Fruit fly (Drosophila melanogaster) whole organism, embryonic: Measurements from ENCODE around the gene Mgat4a.

Experiments used
- Bdp1 ChIP-seq: fragments of 200-800 bp; sonication (Bioruptor generic); optimal IDR thresholded peaks from 3 replicates; lab custom pipeline; 2016; ENCODE audit warnings: missing biosample characterization, missing genetic modification characterization
- CG10431 ChIP-seq: fragments of 200-800 bp; sonication (Bioruptor generic); optimal IDR thresholded peaks from 3 replicates; lab custom pipeline; 2018; ENCODE audit warnings: missing biosample characterization, mild to moderate bottlenecking, missing genetic modification characterization
- CG10959 ChIP-seq: fragments of 200-800 bp; sonication (Bioruptor generic); IDR thresholded peaks from 2 replicates; pipeline ENCODE4 v1.3.6; 2022; ENCODE audit warnings: missing biosample characterization, missing genetic modification characterization
- CG10979 ChIP-seq: fragments of 200-800 bp; sonication (Bioruptor generic); optimal IDR thresholded peaks from 2 replicates; lab custom pipeline; 2018; ENCODE audit warnings: missing biosample characterization, mild to moderate bottlenecking, missing genetic modification characterization, moderate library complexity
- CG13775 ChIP-seq: fragments of 200-800 bp; sonication (Bioruptor generic); optimal IDR thresholded peaks from 3 replicates; lab custom pipeline; 2017; ENCODE audit warnings: missing biosample characterization, mild to moderate bottlenecking, missing genetic modification characterization
- CG14860 ChIP-seq: fragments of 200-800 bp; sonication (Bioruptor generic); IDR thresholded peaks from 3 replicates; pipeline ENCODE4 v1.3.6; 2022; ENCODE audit warnings: missing biosample characterization, missing genetic modification characterization; ENCODE audit not compliant: partially characterized antibody
- CG17802 ChIP-seq: fragments of 200-800 bp; sonication (Bioruptor generic); optimal IDR thresholded peaks from 2 replicates; lab custom pipeline; 2018; ENCODE audit warnings: missing biosample characterization, mild to moderate bottlenecking, missing genetic modification characterization, moderate library complexity
- CG2116 ChIP-seq: fragments of 200-800 bp; sonication (Bioruptor generic); optimal IDR thresholded peaks from 3 replicates; lab custom pipeline; 2018; ENCODE audit warnings: missing biosample characterization, mild to moderate bottlenecking, missing genetic modification characterization
- CG2120 ChIP-seq: fragments of 200-800 bp; sonication (Bioruptor generic); optimal IDR thresholded peaks from 3 replicates; lab custom pipeline; 2016; ENCODE audit warnings: missing biosample characterization, missing genetic modification characterization
- CG34422 ChIP-seq: fragments of 200-800 bp; sonication (Bioruptor generic); IDR thresholded peaks from 3 replicates; pipeline ENCODE4 v1.3.6; 2022; ENCODE audit warnings: missing biosample characterization, missing genetic modification characterization
- CG43689 ChIP-seq: fragments of 200-800 bp; sonication (Bioruptor generic); IDR thresholded peaks from 2 replicates; pipeline ENCODE4 v1.3.6; 2022; ENCODE audit warnings: missing biosample characterization, missing genetic modification characterization
- CG5180 ChIP-seq: fragments of 200-800 bp; sonication (Bioruptor generic); optimal IDR thresholded peaks from 3 replicates; lab custom pipeline; 2017; ENCODE audit warnings: missing biosample characterization, missing genetic modification characterization, mild to moderate bottlenecking, moderate library complexity, missing genetic modification reagents
- CG6683 ChIP-seq: fragments of 200-800 bp; sonication (Bioruptor generic); optimal IDR thresholded peaks from 2 replicates; lab custom pipeline; 2017; ENCODE audit warnings: missing biosample characterization, mild to moderate bottlenecking, missing genetic modification characterization, missing genetic modification reagents
- CG6854 ChIP-seq: fragments of 200-800 bp; sonication (Bioruptor generic); optimal IDR thresholded peaks from 3 replicates; lab custom pipeline; 2017; ENCODE audit warnings: missing biosample characterization, mild to moderate bottlenecking, missing genetic modification characterization
- CG7987 ChIP-seq: fragments of 200-800 bp; sonication (Bioruptor generic); optimal IDR thresholded peaks from 2 replicates; lab custom pipeline; 2018; ENCODE audit warnings: missing biosample characterization, mild to moderate bottlenecking, missing genetic modification characterization, moderate library complexity
- CG8924 ChIP-seq: fragments of 200-800 bp; optimal IDR thresholded peaks from 3 replicates; lab custom pipeline; 2019; ENCODE audit warnings: missing biosample characterization, mild to moderate bottlenecking, missing genetic modification characterization, moderate library complexity
- CG8944 ChIP-seq: fragments of 200-800 bp; sonication (Bioruptor generic); optimal IDR thresholded peaks from 3 replicates; lab custom pipeline; 2016; ENCODE audit warnings: missing biosample characterization, missing genetic modification characterization
- Camta ChIP-seq: fragments of 200-800 bp; sonication (Bioruptor generic); optimal IDR thresholded peaks from 2 replicates; lab custom pipeline; 2016; ENCODE audit warnings: missing biosample characterization, missing genetic modification characterization
- CkIIα-i1 ChIP-seq: fragments of 200-800 bp; sonication (Bioruptor generic); IDR thresholded peaks from 2 replicates; pipeline ENCODE4 v1.3.6; 2022; ENCODE audit warnings: missing biosample characterization, missing genetic modification characterization
- Dad ChIP-seq: fragments of 200-800 bp; sonication (Bioruptor generic); optimal IDR thresholded peaks from 3 replicates; lab custom pipeline; 2016; ENCODE audit warnings: missing biosample characterization, missing genetic modification characterization
- Dek ChIP-seq: fragments of 200-800 bp; sonication (Bioruptor generic); optimal IDR thresholded peaks from 3 replicates; lab custom pipeline; 2019; ENCODE audit warnings: missing biosample characterization, mild to moderate bottlenecking, missing genetic modification characterization, moderate library complexity
- Dref ChIP-seq: fragments of 200-800 bp; sonication (Bioruptor generic); IDR thresholded peaks from 2 replicates; pipeline ENCODE4 v1.3.6; 2022; ENCODE audit warnings: missing biosample characterization, missing genetic modification characterization
- HLH54F ChIP-seq: fragments of 200-800 bp; sonication (Bioruptor generic); optimal IDR thresholded peaks from 3 replicates; lab custom pipeline; 2016; ENCODE audit warnings: missing biosample characterization, missing genetic modification characterization
- Myb ChIP-seq: fragments of 200-800 bp; sonication (Bioruptor generic); optimal IDR thresholded peaks from 2 replicates; lab custom pipeline; 2016; ENCODE audit warnings: missing biosample characterization, missing genetic modification characterization
- NK7.1 ChIP-seq: fragments of 200-800 bp; sonication (Bioruptor generic); optimal IDR thresholded peaks from 3 replicates; lab custom pipeline; 2016; ENCODE audit warnings: missing biosample characterization, missing genetic modification characterization
- PHDP ChIP-seq: fragments of 200-800 bp; sonication (Bioruptor generic); optimal IDR thresholded peaks from 3 replicates; lab custom pipeline; 2018; ENCODE audit warnings: missing biosample characterization, mild to moderate bottlenecking, missing genetic modification characterization, moderate library complexity
- TFAM ChIP-seq: fragments of 200-800 bp; sonication (Bioruptor generic); optimal IDR thresholded peaks from 2 replicates; lab custom pipeline; 2017; ENCODE audit warnings: missing biosample characterization, missing genetic modification characterization, inconsistent platforms
- Tbp ChIP-seq: fragments of >200 bp; optimal IDR thresholded peaks from 2 replicates; lab custom pipeline; 2018; ENCODE audit warnings: missing biosample characterization, missing genetic modification characterization
- YL-1 ChIP-seq: fragments of 200-800 bp; sonication (Bioruptor generic); optimal IDR thresholded peaks from 3 replicates; lab custom pipeline; 2017; ENCODE audit warnings: missing biosample characterization, mild to moderate bottlenecking, missing genetic modification characterization
- abd-A ChIP-seq: fragments of 200-800 bp; sonication (Bioruptor generic); optimal IDR thresholded peaks from 3 replicates; lab custom pipeline; 2019; ENCODE audit warnings: missing biosample characterization, mild to moderate bottlenecking, missing genetic modification characterization, moderate library complexity
- ase ChIP-seq: fragments of 200-800 bp; sonication (Bioruptor generic); IDR thresholded peaks from 3 replicates; pipeline ENCODE4 v1.3.6; 2022; ENCODE audit warnings: missing biosample characterization, missing genetic modification characterization
- ash1 ChIP-seq: fragments of 200-800 bp; sonication (Bioruptor generic); optimal IDR thresholded peaks from 2 replicates; lab custom pipeline; 2018; ENCODE audit warnings: missing biosample characterization, mild to moderate bottlenecking, missing genetic modification characterization
- bab2 ChIP-seq: fragments of 200-800 bp; sonication (Bioruptor generic); optimal IDR thresholded peaks from 2 replicates; lab custom pipeline; 2016; ENCODE audit warnings: missing biosample characterization, missing genetic modification characterization
- caup ChIP-seq: fragments of 200-800 bp; sonication (Bioruptor generic); optimal IDR thresholded peaks from 3 replicates; lab custom pipeline; 2017; ENCODE audit warnings: missing biosample characterization, mild to moderate bottlenecking, missing genetic modification characterization, moderate library complexity; ENCODE audit not compliant: severe bottlenecking
- chm ChIP-seq: fragments of 200-800 bp; sonication (Bioruptor generic); IDR thresholded peaks from 2 replicates; pipeline ENCODE4 v1.3.6; 2022; ENCODE audit warnings: missing biosample characterization, missing genetic modification characterization
- corto ChIP-seq: fragments of 200-800 bp; sonication (Bioruptor generic); optimal IDR thresholded peaks from 2 replicates; lab custom pipeline; 2016; ENCODE audit warnings: missing biosample characterization, mild to moderate bottlenecking, missing genetic modification characterization, moderate library complexity
- dpn ChIP-seq, 2 experiments: fragments of 200-800 bp; sonication (Bioruptor generic); optimal IDR thresholded peaks; 3 replicates each; lab custom pipeline; 2016; ENCODE audit warnings: missing biosample characterization in 2 of 2, missing genetic modification characterization in 2 of 2
- emc ChIP-seq: fragments of 200-800 bp; sonication (Bioruptor generic); optimal IDR thresholded peaks from 2 replicates; lab custom pipeline; 2016; ENCODE audit warnings: missing biosample characterization, missing genetic modification characterization
- grau ChIP-seq: fragments of 200-800 bp; optimal IDR thresholded peaks from 3 replicates; lab custom pipeline; 2019; ENCODE audit warnings: missing biosample characterization, mild to moderate bottlenecking, missing genetic modification characterization, moderate library complexity
- ham ChIP-seq: fragments of 200-800 bp; sonication (Bioruptor generic); IDR thresholded peaks from 2 replicates; pipeline ENCODE4 v1.3.6; 2022; ENCODE audit warnings: missing biosample characterization, missing genetic modification characterization
- lab ChIP-seq: fragments of 200-800 bp; sonication (Bioruptor generic); optimal IDR thresholded peaks from 3 replicates; lab custom pipeline; 2017; ENCODE audit warnings: missing biosample characterization, missing genetic modification characterization, mild to moderate bottlenecking, moderate library complexity, missing genetic modification reagents
- lov ChIP-seq, 2 experiments: fragments of 200-800 bp in 1 of 2; fragments of >200 bp in 1 of 2; sonication (Bioruptor generic) in 1 of 2; IDR thresholded peaks in 1 of 2; optimal IDR thresholded peaks in 1 of 2; 2 replicates in 1 of 2; 3 replicates in 1 of 2; pipeline versions ENCODE4 v1.3.6 to Lab custom; 2017 to 2022; ENCODE audit warnings: missing biosample characterization in 1 of 2, missing genetic modification characterization in 1 of 2
- nmo ChIP-seq: fragments of 200-800 bp; sonication (Bioruptor generic); optimal IDR thresholded peaks from 2 replicates; lab custom pipeline; 2018; ENCODE audit warnings: missing biosample characterization, mild to moderate bottlenecking, missing genetic modification characterization, moderate library complexity
- phol ChIP-seq: fragments of 200-800 bp; sonication (Bioruptor generic); optimal IDR thresholded peaks from 3 replicates; lab custom pipeline; 2018; ENCODE audit warnings: missing biosample characterization, mild to moderate bottlenecking, missing genetic modification characterization, moderate library complexity
- row ChIP-seq: fragments of 200-800 bp; sonication (Bioruptor generic); IDR thresholded peaks from 3 replicates; pipeline ENCODE4 v1.3.6; 2022; ENCODE audit warnings: missing biosample characterization, missing genetic modification characterization
- sqz ChIP-seq: fragments of 200-800 bp; sonication (Bioruptor generic); optimal IDR thresholded peaks from 3 replicates; lab custom pipeline; 2018; ENCODE audit warnings: missing biosample characterization, mild to moderate bottlenecking, missing genetic modification characterization
- stwl ChIP-seq: fragments of 200-800 bp; sonication (Bioruptor generic); optimal IDR thresholded peaks from 3 replicates; lab custom pipeline; 2018; ENCODE audit warnings: missing biosample characterization, mild to moderate bottlenecking, missing genetic modification characterization, moderate library complexity
- vfl ChIP-seq: fragments of 200-800 bp; sonication (Bioruptor generic); optimal IDR thresholded peaks from 2 replicates; lab custom pipeline; 2016; ENCODE audit warnings: missing biosample characterization, missing genetic modification characterization

Gene Mgat4a

DNA sequence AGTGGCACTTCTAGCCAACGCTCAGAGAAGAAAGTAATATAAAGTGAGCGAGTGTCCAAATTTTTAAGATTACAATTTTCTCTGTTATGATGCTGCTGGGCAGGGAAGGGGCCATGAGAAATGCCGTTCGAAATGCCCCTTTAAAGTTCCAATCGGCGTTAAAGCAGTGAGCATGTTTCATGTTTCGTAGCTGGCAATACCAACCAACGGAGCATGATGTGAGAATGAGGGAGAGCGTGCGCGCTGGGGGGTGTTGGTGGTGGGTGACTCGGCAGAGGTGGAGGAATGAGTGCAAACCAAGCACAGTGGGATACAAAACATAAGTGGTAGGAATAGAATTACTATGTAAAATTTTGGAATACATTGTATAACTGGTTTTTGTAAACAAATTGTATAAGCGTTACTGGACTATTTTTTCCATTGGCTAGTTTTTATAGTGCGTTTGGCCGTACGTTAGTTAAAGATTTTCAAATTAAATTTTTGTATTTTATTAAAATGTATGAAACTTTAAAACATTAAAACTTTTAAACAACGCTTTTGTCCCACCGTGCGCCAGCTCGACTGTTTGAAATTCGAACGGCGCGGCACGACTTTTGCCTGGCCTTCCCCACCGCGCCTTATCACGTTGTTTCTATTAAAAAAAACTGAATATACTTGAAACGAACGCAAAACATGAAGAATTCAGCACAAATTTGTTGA is 2.6 kb upstream of the Mgat4a start (continued):
- TF ChIP-seq stwl (tag; lab: Kevin White, UChicago) (peak; percentile 72), CG6854 (GFP tag; lab: Kevin White, UChicago) (peak; percentile 100), CG2120 (GFP tag; lab: Kevin White, UChicago) (peak; percentile 100), CG8924 (peak; percentile 100), corto (GFP tag; lab: Kevin White, UChicago) (peak; percentile 99), TFAM (GFP tag; lab: Kevin White, UChicago) (peak; percentile 97), CG7987 (GFP tag; lab: Kevin White, UChicago) (peak; percentile 98), phol (tag; lab: Kevin White, UChicago) (peak; percentile 100), YL-1 (GFP tag; lab: Kevin White, UChicago) (peak; percentile 100), ase (GFP tag; lab: Robert Waterston, UW) (peak; percentile 99), sqz (GFP tag; lab: Kevin White, UChicago) (peak; percentile 100), CG34422 (GFP tag; lab: Robert Waterston, UW) (peak; percentile 99), CG10979 (tag; lab: Kevin White, UChicago) (peak; percentile 100), CG10959 (GFP tag; lab: Robert Waterston, UW) (peak; percentile 99), CG6683 (GFP tag; lab: Kevin White, UChicago) (peak; percentile 99), grau (peak; percentile 100), dpn (GFP tag; optimal IDR thresholded peaks at IDR 0.05; lab: Kevin White, UChicago) (peak; percentile 99 to 100), Tbp (GFP tag; lab: Kevin White, UChicago) (no peak), Bdp1 (GFP tag; lab: Kevin White, UChicago) (peak; percentile 95), CG8944 (GFP tag; lab: Kevin White, UChicago) (peak; percentile 98), PHDP (tag; lab: Kevin White, UChicago) (peak; percentile 100), caup (GFP tag; lab: Kevin White, UChicago) (peak; percentile 100), ham (GFP tag; lab: Robert Waterston, UW) (peak; percentile 99), nmo (GFP tag; lab: Kevin White, UChicago) (peak; percentile 100), bab2 (peak; percentile 99), CG2116 (GFP tag; lab: Kevin White, UChicago) (peak; percentile 94), HLH54F (GFP tag; lab: Kevin White, UChicago) (peak; percentile 99), ash1 (GFP tag; lab: Kevin White, UChicago) (peak; percentile 95), lov (optimal IDR thresholded peaks at IDR 0.05; lab: Kevin White, UChicago) (no peak), lov (GFP tag; IDR thresholded peaks at IDR 0.05; lab: Robert Waterston, UW) (peak; percentile 97), CG43689 (GFP tag; lab: Robert Waterston, UW) (peak; percentile 99), CkIIα-i1 (GFP tag; lab: Robert Waterston, UW) (peak; percentile 98), chm (GFP tag; lab: Robert Waterston, UW) (peak; percentile 98), CG17802 (tag; lab: Kevin White, UChicago) (peak; percentile 94), vfl (GFP tag; lab: Kevin White, UChicago) (peak; percentile 99), Myb (GFP tag; lab: Kevin White, UChicago) (peak; percentile 93), CG10431 (GFP tag; lab: Kevin White, UChicago) (peak; percentile 99), emc (GFP tag; lab: Kevin White, UChicago) (peak; percentile 99), CG5180 (GFP tag; lab: Kevin White, UChicago) (peak; percentile 95), row (peak; percentile 100), Dek (tag; lab: Kevin White, UChicago) (peak; percentile 100), Dref (GFP tag; lab: Robert Waterston, UW) (peak; percentile 54), Dad (GFP tag; lab: Kevin White, UChicago) (peak; percentile 99), CG13775 (GFP tag; lab: Kevin White, UChicago) (peak; percentile 100), NK7.1 (GFP tag; lab: Kevin White, UChicago) (peak; percentile 99), Camta (GFP tag; lab: Kevin White, UChicago) (peak; percentile 99), CG14860 (GFP tag; lab: Robert Waterston, UW) (peak; percentile 73), abd-A (tag; lab: Kevin White, UChicago) (peak; percentile 97), lab (GFP tag; lab: Kevin White, UChicago) (peak; percentile 100)
